Worm (Caenorhabditis elegans) whole organism, L4 larva: ENCODE data around the gene R07E3.7.

Source experiments
- D1046.2 ChIP-seq: fragments of 200-800 bp; sonication (Bioruptor generic); IDR thresholded peaks from 2 replicates; pipeline ENCODE4 v1.3.6; 2022; ENCODE audit warnings: missing genetic modification characterization, missing compliant biosample characterization
- F37D6.2 ChIP-seq: sonication (generic microtip); optimal IDR thresholded peaks from 2 replicates; lab custom pipeline; 2016; ENCODE audit warnings: mild to moderate bottlenecking, missing genetic modification characterization, missing compliant biosample characterization
- F49E8.2 ChIP-seq: sonication (generic microtip); optimal IDR thresholded peaks from 2 replicates; lab custom pipeline; 2016; ENCODE audit warnings: missing compliant biosample characterization, mild to moderate bottlenecking, missing genetic modification characterization, borderline replicate concordance
- R02D3.7 ChIP-seq: fragments of 150-350 bp; sonication (generic microtip); optimal IDR thresholded peaks from 3 replicates; lab custom pipeline; 2014; ENCODE audit warnings: missing biosample characterization, missing genetic modification characterization
- T20F7.1 ChIP-seq: fragments of 200-800 bp; sonication (Bioruptor generic); optimal IDR thresholded peaks from 2 replicates; lab custom pipeline; 2018; ENCODE audit warnings: mild to moderate bottlenecking, missing genetic modification characterization, missing compliant biosample characterization
- T26A8.4 ChIP-seq: fragments of 200-800 bp; sonication (Bioruptor generic); IDR thresholded peaks from 2 replicates; pipeline ENCODE4 v1.3.6; 2022; ENCODE audit warnings: missing genetic modification characterization, missing compliant biosample characterization
- Y5F2A.4 ChIP-seq: fragments of 200-800 bp; sonication (Bioruptor generic); optimal IDR thresholded peaks from 2 replicates; lab custom pipeline; 2018; ENCODE audit warnings: mild to moderate bottlenecking, missing genetic modification characterization, missing compliant biosample characterization
- Y75B8A.6 ChIP-seq: fragments of 200-800 bp; sonication (Bioruptor generic); IDR thresholded peaks from 2 replicates; pipeline ENCODE4 v1.3.6; 2022; ENCODE audit warnings: missing genetic modification reagents, missing genetic modification characterization, missing compliant biosample characterization
- ZK337.2 ChIP-seq: fragments of 200-800 bp; sonication (Bioruptor generic); IDR thresholded peaks from 2 replicates; pipeline ENCODE4 v1.3.6; 2022; ENCODE audit warnings: missing genetic modification reagents, missing genetic modification characterization, missing compliant biosample characterization
- ZK546.5 ChIP-seq, 2 experiments: sonication (generic microtip); optimal IDR thresholded peaks; 2 replicates each; lab custom pipeline; 2017; ENCODE audit warnings: missing biosample characterization in 2 of 2, missing genetic modification characterization in 2 of 2
- aly-2 ChIP-seq: sonication (generic microtip); optimal IDR thresholded peaks from 2 replicates; lab custom pipeline; 2018; ENCODE audit warnings: missing biosample characterization, missing genetic modification characterization
- ama-1 ChIP-seq: fragments of 150-350 bp; optimal IDR thresholded peaks from 2 replicates; lab custom pipeline; 2014; ENCODE audit warnings: inconsistent platforms, mixed read lengths
- ceh-28 ChIP-seq: fragments of 150-350 bp; optimal IDR thresholded peaks from 2 replicates; lab custom pipeline; 2014; ENCODE audit warnings: missing biosample characterization, missing genetic modification reagents, missing genetic modification characterization
- ceh-62 ChIP-seq: sonication (generic microtip); optimal IDR thresholded peaks from 2 replicates; lab custom pipeline; 2017; ENCODE audit warnings: missing biosample characterization, missing genetic modification characterization
- ceh-82 ChIP-seq: sonication (generic microtip); optimal IDR thresholded peaks from 2 replicates; lab custom pipeline; 2017; ENCODE audit warnings: missing biosample characterization, missing genetic modification characterization
- ces-1 ChIP-seq: fragments of 150-350 bp; sonication (generic microtip); optimal IDR thresholded peaks from 4 replicates; lab custom pipeline; 2014; ENCODE audit warnings: missing biosample characterization, missing genetic modification reagents, missing genetic modification characterization
- ctbp-1 ChIP-seq: fragments of 200-800 bp; sonication (Bioruptor generic); IDR thresholded peaks from 2 replicates; pipeline ENCODE4 v1.3.6; 2022; ENCODE audit warnings: missing genetic modification reagents, missing genetic modification characterization, missing compliant biosample characterization
- daf-16 ChIP-seq, 3 experiments: sonication (generic microtip); optimal IDR thresholded peaks; 2 replicates each; lab custom pipeline; 2016 to 2017; ENCODE audit warnings: missing genetic modification characterization in 3 of 3, missing genetic modification reagents in 3 of 3, mild to moderate bottlenecking in 2 of 3, missing compliant biosample characterization in 2 of 3, missing biosample characterization in 1 of 3, moderate library complexity in 1 of 3
- dmd-6 ChIP-seq: fragments of 200-800 bp; sonication (Bioruptor generic); IDR thresholded peaks from 2 replicates; pipeline ENCODE4 v1.3.6; 2022; ENCODE audit warnings: missing genetic modification reagents, missing genetic modification characterization, missing compliant biosample characterization
- dmd-9 ChIP-seq: fragments of 200-800 bp; sonication (Bioruptor generic); IDR thresholded peaks from 2 replicates; pipeline ENCODE4 v1.3.6; 2022; ENCODE audit warnings: missing genetic modification reagents, missing genetic modification characterization, missing compliant biosample characterization
- dve-1 ChIP-seq: sonication (generic microtip); optimal IDR thresholded peaks from 2 replicates; lab custom pipeline; 2017; ENCODE audit warnings: antibody characterized with exemption, mild to moderate bottlenecking, missing genetic modification characterization, missing compliant biosample characterization; ENCODE audit not compliant: insufficient read depth
- fos-1 ChIP-seq: fragments of 150-350 bp; optimal IDR thresholded peaks from 2 replicates; lab custom pipeline; 2014; ENCODE audit warnings: missing biosample characterization, missing genetic modification characterization
- hif-1 ChIP-seq, 2 experiments: sonication (generic microtip); optimal IDR thresholded peaks; 2 replicates each; lab custom pipeline; 2016 to 2017; ENCODE audit warnings: missing compliant biosample characterization in 2 of 2, missing genetic modification characterization in 2 of 2, missing genetic modification reagents in 2 of 2, missing genotype in 2 of 2, mild to moderate bottlenecking in 1 of 2
- hmg-1.1 ChIP-seq: fragments of 200-800 bp; sonication (Bioruptor generic); IDR thresholded peaks from 2 replicates; pipeline ENCODE4 v1.3.6; 2022; ENCODE audit warnings: missing genetic modification reagents, missing genetic modification characterization, missing compliant biosample characterization
- jun-1 ChIP-seq: fragments of 150-350 bp; optimal IDR thresholded peaks from 2 replicates; lab custom pipeline; 2014; ENCODE audit warnings: missing biosample characterization, missing genetic modification reagents, missing genetic modification characterization
- lin-13 ChIP-seq: fragments of 150-350 bp; optimal IDR thresholded peaks from 2 replicates; lab custom pipeline; 2014; ENCODE audit warnings: missing biosample characterization, missing genetic modification reagents, missing genetic modification characterization
- lin-39 ChIP-seq: fragments of 150-350 bp; optimal IDR thresholded peaks from 2 replicates; lab custom pipeline; 2014; ENCODE audit warnings: missing biosample characterization, missing genetic modification reagents, missing genetic modification characterization
- lir-3 ChIP-seq: sonication (generic microtip); optimal IDR thresholded peaks from 2 replicates; lab custom pipeline; 2016; ENCODE audit warnings: mild to moderate bottlenecking, missing genetic modification characterization, missing compliant biosample characterization
- mdl-1 ChIP-seq, 2 experiments: fragments of 150-350 bp in 1 of 2; sonication (generic microtip) in 1 of 2; optimal IDR thresholded peaks; 2 replicates each; lab custom pipeline; 2014 to 2017; ENCODE audit warnings: missing biosample characterization in 2 of 2, missing genetic modification characterization in 2 of 2
- mep-1 ChIP-seq: fragments of 150-350 bp; sonication (generic microtip); optimal IDR thresholded peaks from 3 replicates; lab custom pipeline; 2014; ENCODE audit warnings: missing biosample characterization, missing genetic modification characterization
- mes-2 ChIP-seq: sonication (generic microtip); optimal IDR thresholded peaks from 2 replicates; lab custom pipeline; 2016; ENCODE audit warnings: missing genotype, mild to moderate bottlenecking, missing genetic modification characterization, missing compliant biosample characterization; ENCODE audit not compliant: poor library complexity, severe bottlenecking
- mxl-3 ChIP-seq: fragments of 200-800 bp; sonication (Bioruptor generic); optimal IDR thresholded peaks from 2 replicates; lab custom pipeline; 2018; ENCODE audit warnings: mild to moderate bottlenecking, missing genetic modification characterization, missing compliant biosample characterization
- nhr-102 ChIP-seq: sonication (generic microtip); optimal IDR thresholded peaks from 2 replicates; lab custom pipeline; 2016; ENCODE audit warnings: mild to moderate bottlenecking, missing genetic modification characterization, moderate library complexity, missing compliant biosample characterization
- nhr-11 ChIP-seq: fragments of 150-350 bp; optimal IDR thresholded peaks from 2 replicates; lab custom pipeline; 2014; ENCODE audit warnings: missing biosample characterization, missing genetic modification characterization
- nhr-111 ChIP-seq: fragments of 200-800 bp; sonication (Bioruptor generic); optimal IDR thresholded peaks from 2 replicates; lab custom pipeline; 2018; ENCODE audit warnings: mild to moderate bottlenecking, missing genetic modification characterization, missing compliant biosample characterization
- nhr-28 ChIP-seq: fragments of 150-350 bp; optimal IDR thresholded peaks from 2 replicates; lab custom pipeline; 2014; ENCODE audit warnings: missing biosample characterization, missing genetic modification characterization
- nhr-42 ChIP-seq: fragments of 200-800 bp; sonication (Bioruptor generic); IDR thresholded peaks from 2 replicates; pipeline ENCODE4 v1.3.6; 2022; ENCODE audit warnings: missing genetic modification characterization, missing compliant biosample characterization
- nhr-77 ChIP-seq: fragments of 150-350 bp; optimal IDR thresholded peaks from 2 replicates; lab custom pipeline; 2014; ENCODE audit warnings: missing biosample characterization, missing genetic modification characterization
- pha-4 ChIP-seq, 2 experiments: fragments of 150-350 bp in 1 of 2; fragments of 200-800 bp in 1 of 2; sonication (Bioruptor generic) in 1 of 2; IDR thresholded peaks in 1 of 2; optimal IDR thresholded peaks in 1 of 2; 2 replicates each; pipeline versions ENCODE4 v1.3.6 to Lab custom; 2014 to 2022; ENCODE audit warnings: missing genetic modification characterization in 2 of 2, missing genetic modification reagents in 2 of 2, missing biosample characterization in 1 of 2, missing compliant biosample characterization in 1 of 2
- pqm-1 ChIP-seq: sonication (generic microtip); optimal IDR thresholded peaks from 2 replicates; lab custom pipeline; 2017; ENCODE audit warnings: missing biosample characterization, missing genetic modification characterization
- rbr-2 ChIP-seq: sonication (generic microtip); optimal IDR thresholded peaks from 2 replicates; lab custom pipeline; 2016; ENCODE audit warnings: missing genotype, missing genetic modification characterization, missing compliant biosample characterization
- saeg-2 ChIP-seq: fragments of 200-800 bp; sonication (Bioruptor generic); IDR thresholded peaks from 2 replicates; pipeline ENCODE4 v1.3.6; 2022; ENCODE audit warnings: missing genetic modification reagents, missing genetic modification characterization, missing compliant biosample characterization
- sdz-12 ChIP-seq: fragments of 200-800 bp; sonication (Bioruptor generic); optimal IDR thresholded peaks from 2 replicates; lab custom pipeline; 2018; ENCODE audit warnings: mild to moderate bottlenecking, missing genetic modification characterization, missing compliant biosample characterization
- set-16 ChIP-seq: fragments of 200-800 bp; sonication (Bioruptor generic); IDR thresholded peaks from 2 replicates; pipeline ENCODE4 v1.3.6; 2022; ENCODE audit warnings: missing genetic modification reagents, missing genetic modification characterization, missing compliant biosample characterization
- skn-1 ChIP-seq: fragments of 150-350 bp; optimal IDR thresholded peaks from 2 replicates; lab custom pipeline; 2014; ENCODE audit warnings: missing biosample characterization, missing genetic modification characterization
- snpc-1.2 ChIP-seq: fragments of 200-800 bp; sonication (Bioruptor generic); IDR thresholded peaks from 2 replicates; pipeline ENCODE4 v1.3.6; 2022; ENCODE audit warnings: missing genetic modification reagents, missing genetic modification characterization, missing compliant biosample characterization
- snpc-4 ChIP-seq: fragments of 150-350 bp; optimal IDR thresholded peaks from 2 replicates; lab custom pipeline; 2014; ENCODE audit warnings: missing biosample characterization, missing genetic modification characterization
- spr-1 ChIP-seq: sonication (generic microtip); optimal IDR thresholded peaks from 2 replicates; lab custom pipeline; 2016; ENCODE audit warnings: mild to moderate bottlenecking, missing genetic modification characterization, missing compliant biosample characterization
- unc-130 ChIP-seq: sonication (generic microtip); optimal IDR thresholded peaks from 2 replicates; lab custom pipeline; 2016; ENCODE audit warnings: missing genetic modification reagents, missing genetic modification characterization, missing compliant biosample characterization
- unc-39 ChIP-seq: sonication (generic microtip); optimal IDR thresholded peaks from 2 replicates; lab custom pipeline; 2017; ENCODE audit warnings: missing biosample characterization, missing genetic modification characterization
- ztf-11 ChIP-seq: fragments of 150-350 bp; optimal IDR thresholded peaks from 2 replicates; lab custom pipeline; 2014; ENCODE audit warnings: missing biosample characterization, missing genetic modification characterization
- ztf-7 ChIP-seq: fragments of 150-350 bp; optimal IDR thresholded peaks from 2 replicates; lab custom pipeline; 2014; ENCODE audit warnings: missing biosample characterization, missing genetic modification characterization

The R07E3.7 gene

DNA sequence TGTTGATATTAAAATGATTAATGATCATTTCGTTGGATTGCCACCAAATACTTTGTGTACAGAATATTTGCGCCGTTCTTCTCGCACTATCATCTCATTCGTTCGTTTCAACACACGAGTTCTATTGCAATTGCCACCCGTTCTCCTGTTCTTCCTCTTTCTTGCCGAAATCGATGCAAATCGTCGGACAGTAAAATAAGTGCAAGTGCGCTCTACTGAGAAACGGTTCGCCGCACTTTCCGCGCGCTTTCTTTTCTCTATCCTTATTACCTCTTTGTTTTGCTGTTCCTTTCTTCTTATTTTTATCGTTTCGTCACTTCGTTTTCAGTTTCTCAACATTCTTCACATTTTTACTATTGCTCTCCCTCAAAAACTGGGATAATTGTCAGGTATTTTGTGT, 35.6 kb upstream of the R07E3.7 start (continued):
- TF ChIP-seq nhr-77 (tag; lab: Kevin White, UChicago) (peak; percentile 13), ceh-28 (tag; lab: Kevin White, UChicago) (no peak), T26A8.4 (GFP tag; lab: Robert Waterston, UW) (no peak), nhr-11 (no peak), daf-16 (GFP tag; optimal IDR thresholded peaks at IDR 0.05; lab: Kevin White, UChicago) (no peak), daf-16 (tag; optimal IDR thresholded peaks at IDR 0.05; lab: Kevin White, UChicago) (no peak), lin-13 (GFP tag; lab: Kevin White, UChicago) (peak; percentile 8), fos-1 (tag; lab: Kevin White, UChicago) (no peak), mes-2 (no peak), Y75B8A.6 (GFP tag; lab: Robert Waterston, UW) (no peak), hmg-1.1 (GFP tag; lab: Robert Waterston, UW) (0 out of 2 replicates have a peak, but pooled peaks have one; percentile 16), skn-1 (tag; lab: Kevin White, UChicago) (no peak), dmd-6 (GFP tag; lab: Robert Waterston, UW) (peak; percentile 29; the same call in 1 of the 2 replicates), mep-1 (tag; lab: Kevin White, UChicago) (no peak), sdz-12 (GFP tag; lab: Kevin White, UChicago) (no peak), rbr-2 (tag; lab: Kevin White, UChicago) (peak; percentile 9), nhr-28 (tag; lab: Kevin White, UChicago) (peak; percentile 63), hif-1 (tag; optimal IDR thresholded peaks at IDR 0.05; lab: Kevin White, UChicago) (no peak), R02D3.7 (no peak), pha-4 (GFP tag; IDR thresholded peaks at IDR 0.05; lab: Robert Waterston, UW) (no peak), pha-4 (tag; optimal IDR thresholded peaks at IDR 0.05; lab: Kevin White, UChicago) (no peak), jun-1 (tag; lab: Kevin White, UChicago) (no peak), Y5F2A.4 (GFP tag; lab: Kevin White, UChicago) (no peak), ztf-7 (tag; lab: Kevin White, UChicago) (no peak), lin-39 (tag; lab: Kevin White, UChicago) (no peak), dve-1 (tag; lab: Kevin White, UChicago) (peak; percentile 80), unc-130 (no peak), nhr-102 (tag; lab: Kevin White, UChicago) (no peak), snpc-4 (tag; lab: Kevin White, UChicago) (no peak), ZK546.5 (tag; optimal IDR thresholded peaks at IDR 0.05; lab: Kevin White, UChicago) (no peak), F49E8.2 (tag; lab: Kevin White, UChicago) (no peak), aly-2 (tag; lab: Kevin White, UChicago) (no peak), nhr-42 (GFP tag; lab: Robert Waterston, UW) (no peak), ZK337.2 (GFP tag; lab: Robert Waterston, UW) (no peak), unc-39 (tag; lab: Kevin White, UChicago) (no peak), pqm-1 (tag; lab: Kevin White, UChicago) (no peak), ceh-62 (no peak), ces-1 (no peak), ztf-11 (no peak), set-16 (GFP tag; lab: Robert Waterston, UW) (no peak), D1046.2 (GFP tag; lab: Robert Waterston, UW) (no peak), dmd-9 (GFP tag; lab: Robert Waterston, UW) (no peak), ceh-82 (no peak), ama-1 (lab: Kevin White, UChicago) (no peak), T20F7.1 (GFP tag; lab: Kevin White, UChicago) (no peak), mxl-3 (GFP tag; lab: Kevin White, UChicago) (peak; percentile 76), nhr-111 (GFP tag; lab: Kevin White, UChicago) (no peak), mdl-1 (tag; optimal IDR thresholded peaks at IDR 0.05; lab: Kevin White, UChicago) (peak in 1 of 2 experiments; percentile 54), lir-3 (tag; lab: Kevin White, UChicago) (no peak), saeg-2 (GFP tag; lab: Robert Waterston, UW) (no peak), snpc-1.2 (no peak), ctbp-1 (GFP tag; lab: Robert Waterston, UW) (no peak), spr-1 (tag; lab: Kevin White, UChicago) (no peak), F37D6.2 (tag; lab: Kevin White, UChicago) (no peak)
